Worm (Caenorhabditis elegans) whole organism, L3 larva: ENCODE results near the gene grl-12.

Experiments
- ceh-82 ChIP-seq: fragments of 150-350 bp; optimal IDR thresholded peaks from 2 replicates; lab custom pipeline; 2014; ENCODE audit warnings: missing biosample characterization, missing genetic modification characterization
- elt-2 ChIP-seq: sonication (generic microtip); optimal IDR thresholded peaks from 2 replicates; lab custom pipeline; 2016; ENCODE audit warnings: missing genetic modification reagents, mild to moderate bottlenecking, missing genetic modification characterization, missing compliant biosample characterization
- elt-3 ChIP-seq, 3 experiments: fragments of 150-350 bp in 1 of 3; sonication (generic microtip) in 2 of 3; optimal IDR thresholded peaks; 2 replicates in 2 of 3; 4 replicates in 1 of 3; lab custom pipeline; 2014 to 2017; ENCODE audit warnings: missing biosample characterization in 3 of 3, missing genetic modification characterization in 3 of 3
- fkh-10 ChIP-seq: sonication (generic microtip); optimal IDR thresholded peaks from 2 replicates; lab custom pipeline; 2017; ENCODE audit warnings: missing biosample characterization, missing genetic modification reagents, missing genetic modification characterization
- skn-1 ChIP-seq: fragments of 150-350 bp; optimal IDR thresholded peaks from 2 replicates; lab custom pipeline; 2014; ENCODE audit warnings: missing biosample characterization, missing genetic modification characterization

DNA sequence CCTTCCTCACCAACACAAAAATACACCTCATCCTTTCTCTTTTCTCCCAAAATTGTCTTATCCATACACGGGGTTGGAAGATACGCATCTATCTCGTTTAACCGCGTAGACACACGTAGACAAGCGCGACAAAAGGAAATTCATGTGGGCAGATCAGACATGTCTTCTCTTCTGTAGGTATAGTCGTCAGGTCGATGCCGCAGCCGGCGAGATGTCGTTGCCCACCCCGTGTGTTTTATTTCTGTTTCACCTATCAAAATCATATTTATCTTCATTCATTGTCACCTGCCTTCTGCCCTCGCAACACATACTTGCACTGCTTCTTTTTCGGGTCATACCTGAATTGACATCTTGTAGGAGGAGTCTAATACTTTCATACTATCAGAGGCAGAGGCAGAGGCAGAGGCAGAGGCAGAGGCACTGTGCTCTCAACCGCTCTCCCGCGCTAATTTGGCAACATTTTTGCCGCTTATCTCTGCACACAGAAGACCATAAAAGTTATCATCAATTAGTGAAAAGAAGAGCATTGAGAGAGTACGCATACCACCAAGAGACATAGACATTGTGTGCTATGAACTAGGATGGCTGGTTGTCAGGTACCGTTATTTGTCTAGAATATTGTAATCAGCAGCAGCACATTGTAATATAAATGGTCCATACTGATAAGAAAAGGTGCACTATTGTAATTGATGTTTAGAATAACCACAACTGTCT, 24.6 kb upstream of the grl-12 start:
- TF ChIP-seq ceh-82 (tag; lab: Kevin White, UChicago) (no peak), elt-2 (tag; lab: Kevin White, UChicago) (peak; percentile 99), skn-1 (tag; lab: Kevin White, UChicago) (no peak), elt-3 (tag; optimal IDR thresholded peaks at IDR 0.05; lab: Kevin White, UChicago) (no peak), fkh-10 (no peak)
